Fruit fly (Drosophila melanogaster): ENCODE data around the gene CG43115.

The CG43115 gene

DNA sequence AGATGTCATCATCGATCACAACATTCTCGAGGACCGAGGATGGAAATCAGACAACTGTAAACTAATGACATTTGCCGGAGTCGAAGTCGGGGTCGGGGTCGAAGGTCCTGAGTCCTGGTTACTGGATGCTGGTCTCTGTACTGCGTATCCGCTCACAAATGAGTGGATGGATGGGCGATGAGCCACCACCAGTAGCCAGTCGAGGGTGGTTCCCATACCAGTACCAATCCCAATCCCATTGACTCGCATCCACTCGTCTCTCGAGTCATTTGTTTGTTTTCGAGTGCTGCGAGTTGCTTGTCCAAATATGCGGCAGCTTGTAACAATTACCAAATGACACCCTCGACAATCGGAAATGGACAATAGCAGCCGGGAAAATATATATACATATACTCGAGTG lies 33.4 kb downstream of the CG43115 start:
- TF ChIP-seq usp (GFP tag; optimal IDR thresholded peaks at IDR 0.05) = no peak
- TF ChIP-seq GATAd (GFP tag; optimal IDR thresholded peaks at IDR 0.05) = no peak
- no peak for TF ChIP-seq dmrt93B (GFP tag; optimal IDR thresholded peaks at IDR 0.05)
- no peak for TF ChIP-seq foxo (GFP tag; optimal IDR thresholded peaks at IDR 0.05)
- no peak for TF ChIP-seq tai (GFP tag; optimal IDR thresholded peaks at IDR 0.05)
- TF ChIP-seq dsf (GFP tag; optimal IDR thresholded peaks at IDR 0.05; ENCODE audit: borderline replicate concordance) = no peak
- TF ChIP-seq Vsx2 (GFP tag; optimal IDR thresholded peaks at IDR 0.05; ENCODE audit: partially characterized antibody) = no peak
- TF ChIP-seq br (GFP tag; optimal IDR thresholded peaks at IDR 0.05) = no peak
- no peak for TF ChIP-seq dl (GFP tag; optimal IDR thresholded peaks at IDR 0.05; ENCODE audit: insufficient read depth in 1 of 2, partially characterized antibody in 2 of 2)
- TF ChIP-seq lola (GFP tag; optimal IDR thresholded peaks at IDR 0.05) = no peak
- TF ChIP-seq Rel (GFP tag; optimal IDR thresholded peaks at IDR 0.05) = no peak
- no peak for TF ChIP-seq Rel (tag; optimal IDR thresholded peaks at IDR 0.05)
- TF ChIP-seq rgr (GFP tag; optimal IDR thresholded peaks at IDR 0.05) = no peak
- no peak for TF ChIP-seq jim (GFP tag; optimal IDR thresholded peaks at IDR 0.05)
- no peak for TF ChIP-seq Abd-B (GFP tag; optimal IDR thresholded peaks at IDR 0.05)
- TF ChIP-seq Hr83 (GFP tag; optimal IDR thresholded peaks at IDR 0.05; ENCODE audit: poor library complexity, severe bottlenecking) = no peak
- no peak for TF ChIP-seq HLH106 (tag; optimal IDR thresholded peaks at IDR 0.05)
- TF ChIP-seq brk (GFP tag; optimal IDR thresholded peaks at IDR 0.05) = no peak
- TF ChIP-seq CG32264 (GFP tag; optimal IDR thresholded peaks at IDR 0.05) = no peak
- TF ChIP-seq sage (GFP tag; optimal IDR thresholded peaks at IDR 0.05) = no peak

DNA sequence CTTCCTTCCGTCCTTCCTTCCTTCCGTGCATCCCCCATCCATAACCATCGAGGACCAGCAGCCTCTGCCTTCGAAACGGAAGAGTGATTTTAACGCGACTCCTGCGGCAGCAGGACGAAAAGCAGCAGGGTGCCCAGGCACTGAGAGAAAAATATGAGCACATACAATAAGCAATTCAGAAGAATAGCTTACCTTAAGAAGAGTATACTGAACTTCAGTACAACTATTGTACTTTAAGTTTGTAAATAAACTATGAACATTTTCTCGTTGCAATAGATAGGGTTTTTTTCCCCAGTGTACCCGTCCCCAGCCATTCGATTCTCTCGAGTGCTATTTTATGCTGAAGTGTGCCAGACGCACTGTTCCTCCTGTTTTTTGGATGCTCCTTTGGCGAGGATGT lies 34.5 kb downstream of the CG43115 start:
- TF ChIP-seq usp (GFP tag; optimal IDR thresholded peaks at IDR 0.05) = no peak
- no peak for TF ChIP-seq Myc (optimal IDR thresholded peaks at IDR 0.05)
- peak; percentile 66 for TF ChIP-seq br (GFP tag; optimal IDR thresholded peaks at IDR 0.05)
- TF ChIP-seq Jra (GFP tag; optimal IDR thresholded peaks at IDR 0.05) = no peak
- no peak for TF ChIP-seq Hr78 (GFP tag; optimal IDR thresholded peaks at IDR 0.05)
- TF ChIP-seq dmrt93B (GFP tag; optimal IDR thresholded peaks at IDR 0.05) = peak; percentile 55
- no peak for TF ChIP-seq Dfd (GFP tag; optimal IDR thresholded peaks at IDR 0.05)
- TF ChIP-seq Hnf4 (GFP tag; optimal IDR thresholded peaks at IDR 0.05) = peak; percentile 48
- peak; percentile 67 for TF ChIP-seq rgr (GFP tag; optimal IDR thresholded peaks at IDR 0.05)
- no peak for TF ChIP-seq Abd-B (GFP tag; optimal IDR thresholded peaks at IDR 0.05)
- no peak for TF ChIP-seq dsf (GFP tag; optimal IDR thresholded peaks at IDR 0.05; ENCODE audit: borderline replicate concordance)
- no peak for TF ChIP-seq lola (GFP tag; optimal IDR thresholded peaks at IDR 0.05)
- no peak for TF ChIP-seq sage (GFP tag; optimal IDR thresholded peaks at IDR 0.05)
- no peak for TF ChIP-seq Mio (GFP tag; optimal IDR thresholded peaks at IDR 0.05)
- peak; percentile 70 for TF ChIP-seq sv (GFP tag; optimal IDR thresholded peaks at IDR 0.05)
- no peak for TF ChIP-seq GATAd (GFP tag; optimal IDR thresholded peaks at IDR 0.05)
- TF ChIP-seq N (GFP tag; optimal IDR thresholded peaks at IDR 0.05) = no peak
- peak; percentile 42 for TF ChIP-seq woc (GFP tag; optimal IDR thresholded peaks at IDR 0.05)
- TF ChIP-seq CG9705 (GFP tag; optimal IDR thresholded peaks at IDR 0.05) = peak; percentile 63
- TF ChIP-seq tai (GFP tag; optimal IDR thresholded peaks at IDR 0.05) = no peak
- TF ChIP-seq pan (optimal IDR thresholded peaks at IDR 0.05) = no peak
- TF ChIP-seq Sp1 (GFP tag; optimal IDR thresholded peaks at IDR 0.05) = peak; percentile 72
- TF ChIP-seq Dif (GFP tag; optimal IDR thresholded peaks at IDR 0.05; ENCODE audit: partially characterized antibody) = no peak
- no peak for TF ChIP-seq Rel (GFP tag; optimal IDR thresholded peaks at IDR 0.05)
- TF ChIP-seq Rel (tag; optimal IDR thresholded peaks at IDR 0.05) = peak; percentile 44
- TF ChIP-seq fru (GFP tag; optimal IDR thresholded peaks at IDR 0.05) = peak; percentile 81
- no peak for TF ChIP-seq Vsx2 (GFP tag; optimal IDR thresholded peaks at IDR 0.05; ENCODE audit: partially characterized antibody)
- TF ChIP-seq Hr83 (GFP tag; optimal IDR thresholded peaks at IDR 0.05; ENCODE audit: poor library complexity, severe bottlenecking) = no peak
- peak; percentile 14 for TF ChIP-seq CG32264 (GFP tag; optimal IDR thresholded peaks at IDR 0.05)
- peak; percentile 75 for TF ChIP-seq h (GFP tag; optimal IDR thresholded peaks at IDR 0.05)
- peak in 1 of 2 experiments; percentile 76 for TF ChIP-seq foxo (GFP tag; optimal IDR thresholded peaks at IDR 0.05)
- peak; percentile 54 for TF ChIP-seq OdsH (GFP tag; optimal IDR thresholded peaks at IDR 0.05)
- TF ChIP-seq HLH106 (tag; optimal IDR thresholded peaks at IDR 0.05) = peak; percentile 71
- TF ChIP-seq jim (GFP tag; optimal IDR thresholded peaks at IDR 0.05) = no peak
- TF ChIP-seq ey (GFP tag; optimal IDR thresholded peaks at IDR 0.05) = peak; percentile 77
- TF ChIP-seq psq (GFP tag; optimal IDR thresholded peaks at IDR 0.05) = peak; percentile 50
- TF ChIP-seq CrebA (GFP tag; optimal IDR thresholded peaks at IDR 0.05; ENCODE audit: borderline replicate concordance) = no peak
- TF ChIP-seq dl (GFP tag; optimal IDR thresholded peaks at IDR 0.05; ENCODE audit: insufficient read depth in 1 of 2, partially characterized antibody in 2 of 2) = no peak
- no peak for TF ChIP-seq brk (GFP tag; optimal IDR thresholded peaks at IDR 0.05)
